Fruit fly (Drosophila melanogaster) S2 (cell line): Measurements from ENCODE around the gene t-cup.

Source experiments
- CG8478 ChIP-seq: fragments of >200 bp; optimal IDR thresholded peaks from 2 replicates; lab custom pipeline; 2018
- CTCF ChIP-seq, 2 experiments: fragments of >200 bp; optimal IDR thresholded peaks; 2 replicates each; lab custom pipeline; 2018

t-cup gene

DNA sequence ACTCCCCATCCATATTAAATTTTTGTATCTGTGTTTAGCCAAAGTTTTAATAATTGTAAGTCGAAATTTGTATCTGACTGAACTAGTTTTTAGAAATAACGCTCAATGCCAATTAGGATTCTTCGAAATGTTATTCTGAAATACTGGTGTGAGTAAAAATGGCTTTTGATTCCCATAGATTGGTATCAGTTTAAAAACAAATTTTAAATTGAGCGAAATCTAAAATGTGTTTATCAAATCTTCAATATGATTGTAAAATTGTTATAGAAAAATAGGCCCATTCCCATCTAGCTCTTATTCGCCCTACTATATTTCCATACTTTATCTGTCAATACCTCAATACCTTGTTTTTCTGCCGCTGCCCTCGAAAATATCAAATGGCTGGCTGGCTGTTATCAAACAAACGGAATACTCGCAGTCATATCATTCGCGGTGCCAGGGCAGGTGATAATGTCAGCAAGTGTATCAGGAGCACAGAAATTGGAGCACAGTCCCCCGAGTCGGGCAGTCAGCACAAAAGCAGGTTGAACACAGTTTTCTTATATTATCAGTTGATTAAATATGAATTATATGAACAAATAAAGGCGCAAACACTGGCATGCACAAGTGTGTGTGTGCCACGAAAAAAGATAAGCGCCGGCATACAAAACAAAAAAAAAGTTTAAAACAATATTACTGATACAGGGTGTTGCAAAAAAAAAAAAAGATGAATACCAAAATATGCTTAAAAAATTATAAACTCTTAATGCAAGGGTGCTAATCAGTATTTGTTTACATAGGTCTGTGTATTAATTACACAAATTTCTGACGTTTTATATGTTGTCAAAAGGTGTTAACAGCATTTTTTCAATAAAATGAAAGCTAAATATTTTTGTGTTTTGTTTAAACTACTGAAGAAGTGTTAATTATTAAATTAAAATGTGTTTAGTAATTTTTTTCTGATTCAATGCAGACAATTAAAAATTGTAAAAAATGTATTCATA, at the start of gene t-cup:
Gene t-cup (minus strand): TSS at position 51 of the 983 bp plus-strand sequence.
- TF ChIP-seq CG8478 (lab: Kevin White, UChicago) (no peak), CTCF (optimal IDR thresholded peaks at IDR 0.05; lab: Kevin White, UChicago) (no peak)

- peak in 1 of 2 experiments; percentile 50 for TF ChIP-seq CTCF (optimal IDR thresholded peaks at IDR 0.05; lab: Kevin White, UChicago)
- no peak for TF ChIP-seq CG8478 (lab: Kevin White, UChicago)
Measured at dm6 chr2L:12546043-12546942, 49.2 kb upstream of the t-cup start, which contains the start of gene bun. Gene bun, minus strand, starts transcription at chr2L:12546611.

- no peak for TF ChIP-seq CG8478 (lab: Kevin White, UChicago)
- no peak for TF ChIP-seq CTCF (optimal IDR thresholded peaks at IDR 0.05; lab: Kevin White, UChicago)
Measured at dm6 chr2L:12545335-12546025, 48.3 kb upstream of the t-cup start.

DNA sequence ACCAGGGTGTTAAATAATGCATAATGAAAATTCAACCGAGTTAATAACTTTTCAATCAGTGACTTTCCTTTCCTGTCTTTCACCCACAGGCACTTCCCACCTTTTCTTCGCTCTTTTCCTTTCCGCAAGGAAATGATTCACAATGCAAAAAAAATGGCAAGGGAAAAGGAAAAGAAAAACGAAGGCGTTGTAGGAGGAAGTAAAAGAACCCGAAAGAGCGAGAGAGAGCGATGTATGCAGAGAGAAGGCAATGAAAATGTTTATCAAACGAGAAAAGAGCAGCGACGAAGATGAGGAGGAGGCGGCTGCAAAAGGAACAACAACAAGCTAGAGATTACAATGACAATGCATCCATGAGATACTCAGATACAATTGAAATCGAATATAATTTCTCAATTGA, 46.7 kb upstream of the t-cup start:
- TF ChIP-seq CG8478 (lab: Kevin White, UChicago) (no peak), CTCF (optimal IDR thresholded peaks at IDR 0.05; lab: Kevin White, UChicago) (no peak)

dm6 chr2L:12543107-12543615, 46.0 kb upstream of the t-cup start:
- TF ChIP-seq CTCF (optimal IDR thresholded peaks at IDR 0.05; lab: Kevin White, UChicago) (no peak), CG8478 (lab: Kevin White, UChicago) (no peak)

DNA sequence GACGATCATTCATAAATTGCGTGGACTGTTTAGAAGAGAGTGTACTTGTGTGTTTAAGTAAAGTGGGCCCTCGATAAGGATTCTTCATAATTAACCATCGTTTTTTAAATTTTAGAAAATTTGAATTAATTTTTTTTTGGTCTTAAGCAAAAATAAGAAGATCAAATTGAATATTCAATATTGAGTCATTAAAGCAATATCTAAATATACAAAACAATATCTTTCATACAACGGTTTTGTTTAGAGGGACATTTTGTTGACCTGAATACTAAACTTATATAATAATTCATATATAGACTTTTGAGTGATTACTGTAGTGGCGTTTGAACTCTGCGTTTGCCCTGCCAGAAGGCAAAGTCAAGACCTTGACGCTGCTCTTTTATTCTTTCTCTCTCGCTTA, 44.9 kb upstream of the t-cup start:
- TF ChIP-seq CTCF (optimal IDR thresholded peaks at IDR 0.05; lab: Kevin White, UChicago) (no peak), CG8478 (lab: Kevin White, UChicago) (no peak)

DNA sequence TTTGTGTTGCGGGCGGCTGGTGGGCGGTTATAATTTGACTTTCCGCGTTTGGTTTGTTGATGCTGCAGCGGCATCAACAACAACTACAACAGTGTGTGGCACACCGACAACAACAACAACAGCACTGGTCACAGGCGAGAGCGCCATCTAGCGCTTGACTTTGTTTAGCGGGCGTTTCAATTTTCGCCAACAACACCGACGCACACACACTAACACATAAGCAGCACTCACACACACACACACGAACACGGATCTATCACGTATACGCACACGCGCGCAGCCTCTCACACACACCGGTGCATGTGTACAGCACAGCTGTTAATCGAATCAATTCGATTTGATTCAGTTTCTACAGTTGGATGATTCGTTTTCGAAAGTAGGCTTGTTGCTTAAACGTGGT, 43.1 kb upstream of the t-cup start:
- TF ChIP-seq CG8478 (lab: Kevin White, UChicago) (no peak), CTCF (optimal IDR thresholded peaks at IDR 0.05; lab: Kevin White, UChicago) (peak; percentile 84 to 91)

DNA sequence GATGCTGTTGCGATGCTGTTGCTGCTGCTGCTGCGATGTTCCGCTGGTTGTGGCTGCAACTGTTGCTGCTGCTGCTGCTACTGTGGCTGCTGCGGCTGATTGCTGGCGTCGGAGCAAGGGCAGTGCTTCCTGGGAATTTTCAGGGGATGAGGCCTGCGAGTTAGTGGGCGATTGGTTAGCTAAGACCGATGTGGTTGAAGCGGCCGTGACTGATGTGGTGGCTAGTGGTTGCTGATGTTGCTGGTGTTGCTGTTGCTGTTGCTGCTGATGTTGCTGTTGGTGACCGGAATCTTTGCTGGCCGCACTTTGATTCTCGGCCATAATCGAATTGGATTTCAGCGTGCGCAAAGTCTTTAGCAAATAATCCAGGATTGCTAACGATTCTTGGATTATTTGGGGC, 42.2 kb upstream of the t-cup start:
- no peak for TF ChIP-seq CG8478 (lab: Kevin White, UChicago)

DNA sequence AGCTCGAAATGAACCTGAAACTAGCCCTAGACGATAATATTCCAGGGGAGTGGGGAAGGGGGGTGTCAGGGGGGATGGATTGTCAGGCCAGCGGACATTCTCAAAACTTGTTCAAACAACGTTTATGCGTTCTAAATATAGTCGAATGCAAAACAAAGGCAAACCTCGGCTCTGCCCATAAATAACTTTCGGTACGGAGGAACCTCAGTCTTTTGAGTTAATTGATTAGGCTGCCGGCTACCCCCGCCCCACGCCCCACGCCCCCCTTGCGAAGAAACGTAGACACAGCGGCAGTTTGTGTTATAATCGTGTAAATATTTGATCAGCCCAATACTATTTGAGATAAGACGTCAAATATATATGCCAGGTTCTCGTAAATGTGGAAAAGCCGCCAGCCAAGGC, 38.5 kb upstream of the t-cup start:
- TF ChIP-seq CG8478 (lab: Kevin White, UChicago): no peak
- TF ChIP-seq CTCF (optimal IDR thresholded peaks at IDR 0.05; lab: Kevin White, UChicago): no peak

dm6 chr2L:12533671-12534402, 36.7 kb upstream of the t-cup start:
- TF ChIP-seq CTCF (optimal IDR thresholded peaks at IDR 0.05; lab: Kevin White, UChicago): no peak
- no peak for TF ChIP-seq CG8478 (lab: Kevin White, UChicago)

- TF ChIP-seq CTCF (optimal IDR thresholded peaks at IDR 0.05; lab: Kevin White, UChicago): no peak
- TF ChIP-seq CG8478 (lab: Kevin White, UChicago): no peak
Measured at dm6 chr2L:12532628-12533027, 35.5 kb upstream of the t-cup start.

- TF ChIP-seq CG8478 (lab: Kevin White, UChicago) (no peak), CTCF (optimal IDR thresholded peaks at IDR 0.05; lab: Kevin White, UChicago) (no peak)
Measured at dm6 chr2L:12529949-12530849, 33.1 kb upstream of the t-cup start.
